Worm (Caenorhabditis elegans) whole organism, young adult: ENCODE measurements around the gene T21B10.3.

ENCODE experiments used
- B0261.1 ChIP-seq: sonication (generic microtip); optimal IDR thresholded peaks from 2 replicates; lab custom pipeline; 2016; ENCODE audit warnings: mild to moderate bottlenecking, missing genetic modification characterization, moderate library complexity, missing compliant biosample characterization
- Y53F4B.3 ChIP-seq: fragments of 200-800 bp; sonication (Bioruptor generic); IDR thresholded peaks from 2 replicates; pipeline ENCODE4 v1.3.6; 2022; ENCODE audit warnings: missing genetic modification reagents, missing genetic modification characterization, missing compliant biosample characterization
- Y95B8A.8 ChIP-seq: fragments of 200-800 bp; sonication (Bioruptor generic); IDR thresholded peaks from 2 replicates; pipeline ENCODE4 v1.3.6; 2022; ENCODE audit warnings: missing genetic modification reagents, missing genetic modification characterization, missing compliant biosample characterization
- aptf-2 ChIP-seq: fragments of 200-800 bp; sonication (Bioruptor generic); conservative IDR thresholded peaks from 2 replicates; pipeline ENCODE4 v1.3.6; 2022; ENCODE audit warnings: missing genetic modification reagents, missing genetic modification characterization, missing compliant biosample characterization
- aptf-3 ChIP-seq: fragments of 200-800 bp; sonication (Bioruptor generic); IDR thresholded peaks from 2 replicates; pipeline ENCODE4 v1.3.6; 2022; ENCODE audit warnings: missing genetic modification characterization, missing compliant biosample characterization
- dox-1 ChIP-seq: fragments of 200-800 bp; sonication (Bioruptor generic); IDR thresholded peaks from 2 replicates; pipeline ENCODE4 v1.3.6; 2022; ENCODE audit warnings: missing genetic modification reagents, missing genetic modification characterization, missing compliant biosample characterization
- dpl-1 ChIP-seq: fragments of 150-350 bp; optimal IDR thresholded peaks from 2 replicates; lab custom pipeline; 2014; ENCODE audit warnings: missing biosample characterization, missing genetic modification reagents, missing genetic modification characterization
- hlh-26 ChIP-seq: fragments of 200-800 bp; sonication (Bioruptor generic); conservative IDR thresholded peaks from 2 replicates; pipeline ENCODE4 v1.3.6; 2022; ENCODE audit warnings: missing genetic modification reagents, missing genetic modification characterization, missing compliant biosample characterization
- hrde-1 ChIP-seq: sonication (generic microtip); optimal IDR thresholded peaks from 2 replicates; lab custom pipeline; 2016; ENCODE audit warnings: missing genetic modification characterization, mild to moderate bottlenecking, missing compliant biosample characterization, moderate library complexity, missing genotype, missing genetic modification reagents, borderline replicate concordance
- madf-10 ChIP-seq: sonication (generic microtip); optimal IDR thresholded peaks from 2 replicates; lab custom pipeline; 2016; ENCODE audit warnings: mild to moderate bottlenecking, missing genetic modification characterization, missing compliant biosample characterization
- sdz-38 ChIP-seq: sonication (generic microtip); optimal IDR thresholded peaks from 2 replicates; lab custom pipeline; 2016; ENCODE audit warnings: missing genotype, missing genetic modification characterization, missing compliant biosample characterization
- xnd-1 ChIP-seq: sonication (generic microtip); optimal IDR thresholded peaks from 2 replicates; lab custom pipeline; 2016; ENCODE audit warnings: missing genotype, missing genetic modification reagents, missing genetic modification characterization, missing compliant biosample characterization

ce11 chrII:8916656-8917055 lies 17.5 kb upstream of the T21B10.3 start:
- TF ChIP-seq aptf-3 (GFP tag; lab: Robert Waterston, UW) (no peak), dpl-1 (GFP tag; lab: Kevin White, UChicago) (no peak), xnd-1 (tag; lab: Kevin White, UChicago) (no peak), dox-1 (GFP tag; lab: Robert Waterston, UW) (no peak), B0261.1 (no peak), Y95B8A.8 (GFP tag; lab: Robert Waterston, UW) (no peak), madf-10 (tag; lab: Kevin White, UChicago) (no peak), sdz-38 (tag; lab: Kevin White, UChicago) (no peak), aptf-2 (GFP tag; lab: Robert Waterston, UW) (no peak), hlh-26 (GFP tag; lab: Robert Waterston, UW) (no peak), Y53F4B.3 (GFP tag; lab: Robert Waterston, UW) (no peak), hrde-1 (tag; lab: Kevin White, UChicago) (no peak)
